Fruit fly (Drosophila melanogaster) whole organism, wandering third instar larva: ENCODE results near the gene tara.

ENCODE experiments used
- Abd-B ChIP-seq: fragments of >200 bp; optimal IDR thresholded peaks from 2 replicates; lab custom pipeline; 2017; ENCODE audit warnings: missing biosample characterization, missing genetic modification characterization
- CG9705 ChIP-seq: fragments of 200-800 bp; sonication (Bioruptor generic); optimal IDR thresholded peaks from 2 replicates; lab custom pipeline; 2018; ENCODE audit warnings: missing biosample characterization, mild to moderate bottlenecking, missing genetic modification characterization
- CrebA ChIP-seq: fragments of 200-800 bp; sonication (Bioruptor generic); optimal IDR thresholded peaks from 2 replicates; lab custom pipeline; 2016; ENCODE audit warnings: missing biosample characterization, mild to moderate bottlenecking, missing genetic modification characterization, borderline replicate concordance
- Dfd ChIP-seq: fragments of >200 bp; optimal IDR thresholded peaks from 2 replicates; lab custom pipeline; 2017; ENCODE audit warnings: missing biosample characterization, missing genetic modification characterization
- Dif ChIP-seq: fragments of 200-275, 200-300 bp; sonication (Bioruptor generic); optimal IDR thresholded peaks from 2 replicates; lab custom pipeline; 2018; ENCODE audit warnings: missing biosample characterization, missing genetic modification characterization; ENCODE audit not compliant: partially characterized antibody
- GATAd ChIP-seq: sonication (Bioruptor generic); optimal IDR thresholded peaks from 2 replicates; lab custom pipeline; 2016; ENCODE audit warnings: missing biosample characterization, missing genetic modification characterization
- HLH106 ChIP-seq: fragments of 200-800 bp; optimal IDR thresholded peaks from 3 replicates; lab custom pipeline; 2019; ENCODE audit warnings: missing biosample characterization, mild to moderate bottlenecking, missing genetic modification characterization, moderate library complexity
- Hnf4 ChIP-seq: fragments of 200-800 bp; sonication (Bioruptor generic); optimal IDR thresholded peaks from 2 replicates; lab custom pipeline; 2016; ENCODE audit warnings: missing biosample characterization, mild to moderate bottlenecking, missing genetic modification characterization
- Hr78 ChIP-seq: fragments of >200 bp; optimal IDR thresholded peaks from 2 replicates; lab custom pipeline; 2017; ENCODE audit warnings: missing biosample characterization, missing genetic modification characterization
- Hr83 ChIP-seq: fragments of 200-300 bp; sonication (Bioruptor generic); optimal IDR thresholded peaks from 2 replicates; lab custom pipeline; 2016; ENCODE audit warnings: missing biosample characterization, mild to moderate bottlenecking, missing genetic modification characterization, moderate library complexity; ENCODE audit not compliant: poor library complexity, severe bottlenecking
- Jra ChIP-seq: sonication (Bioruptor generic); optimal IDR thresholded peaks from 2 replicates; lab custom pipeline; 2016; ENCODE audit warnings: missing biosample characterization, missing genetic modification characterization
- Mio ChIP-seq: sonication (Bioruptor generic); optimal IDR thresholded peaks from 2 replicates; lab custom pipeline; 2016; ENCODE audit warnings: missing biosample characterization, missing genetic modification characterization
- Myc ChIP-seq: fragments of >200 bp; optimal IDR thresholded peaks from 2 replicates; lab custom pipeline; 2017
- N ChIP-seq: fragments of >200 bp; optimal IDR thresholded peaks from 2 replicates; lab custom pipeline; 2018; ENCODE audit warnings: missing biosample characterization, missing external identifiers, missing genetic modification characterization
- OdsH ChIP-seq: fragments of 200-800 bp; sonication (Bioruptor generic); optimal IDR thresholded peaks from 2 replicates; lab custom pipeline; 2016; ENCODE audit warnings: missing biosample characterization, mild to moderate bottlenecking, missing genetic modification characterization
- Rel ChIP-seq, 2 experiments: fragments of 200-800 bp; sonication (Bioruptor generic) in 1 of 2; optimal IDR thresholded peaks; 2 replicates in 1 of 2; 3 replicates in 1 of 2; lab custom pipeline; 2016 to 2019; ENCODE audit warnings: mild to moderate bottlenecking in 2 of 2, missing biosample characterization in 2 of 2, missing genetic modification characterization in 2 of 2, moderate library complexity in 1 of 2
- Sp1 ChIP-seq: fragments of 200-800 bp; sonication (Bioruptor generic); optimal IDR thresholded peaks from 3 replicates; lab custom pipeline; 2019; ENCODE audit warnings: missing biosample characterization, mild to moderate bottlenecking, missing genetic modification characterization, moderate library complexity
- br ChIP-seq: fragments of 200-800 bp; sonication (Bioruptor generic); optimal IDR thresholded peaks from 2 replicates; lab custom pipeline; 2016; ENCODE audit warnings: missing biosample characterization, missing genetic modification characterization
- brk ChIP-seq: fragments of 200-800 bp; sonication (Bioruptor generic); optimal IDR thresholded peaks from 2 replicates; lab custom pipeline; 2016; ENCODE audit warnings: missing biosample characterization, mild to moderate bottlenecking, missing genetic modification characterization
- dl ChIP-seq, 2 experiments: fragments of 175-275, 200-275 bp in 1 of 2; fragments of 200-275 bp in 1 of 2; sonication (Bioruptor generic); optimal IDR thresholded peaks; lab custom pipeline; 2018; ENCODE audit warnings: mild to moderate bottlenecking in 2 of 2, missing biosample characterization in 2 of 2, missing genetic modification characterization in 2 of 2, moderate library complexity in 2 of 2; ENCODE audit not compliant: partially characterized antibody in 2 of 2, insufficient read depth in 1 of 2
- dmrt93B ChIP-seq: fragments of 200-800 bp; sonication (Bioruptor generic); optimal IDR thresholded peaks from 2 replicates; lab custom pipeline; 2018; ENCODE audit warnings: missing biosample characterization, mild to moderate bottlenecking, missing genetic modification characterization
- dsf ChIP-seq: sonication (Bioruptor generic); optimal IDR thresholded peaks from 2 replicates; lab custom pipeline; 2016; ENCODE audit warnings: missing biosample characterization, missing genetic modification characterization, borderline replicate concordance
- ey ChIP-seq: fragments of 200-800 bp; sonication (Bioruptor generic); optimal IDR thresholded peaks from 2 replicates; lab custom pipeline; 2016; ENCODE audit warnings: missing biosample characterization, missing genetic modification characterization
- foxo ChIP-seq, 2 experiments: fragments of 200-800 bp; sonication (Bioruptor generic); optimal IDR thresholded peaks; 2 replicates in 1 of 2; 3 replicates in 1 of 2; lab custom pipeline; 2016 to 2017; ENCODE audit warnings: missing biosample characterization in 2 of 2, missing genetic modification characterization in 2 of 2
- fru ChIP-seq: fragments of 200-800 bp; sonication (Bioruptor generic); optimal IDR thresholded peaks from 3 replicates; lab custom pipeline; 2016; ENCODE audit warnings: missing biosample characterization, mild to moderate bottlenecking, missing genetic modification characterization
- h ChIP-seq: fragments of 200-800 bp; sonication (Bioruptor generic); optimal IDR thresholded peaks from 3 replicates; lab custom pipeline; 2016; ENCODE audit warnings: missing biosample characterization, mild to moderate bottlenecking, missing genetic modification characterization
- jim ChIP-seq: fragments of 175-275, 200-325 bp; sonication (Bioruptor generic); optimal IDR thresholded peaks from 2 replicates; lab custom pipeline; 2016; ENCODE audit warnings: missing biosample characterization, mild to moderate bottlenecking, missing genetic modification characterization
- pan ChIP-seq: fragments of >200 bp; optimal IDR thresholded peaks from 2 replicates; lab custom pipeline; 2017
- psq ChIP-seq: fragments of 200-800 bp; sonication (Bioruptor generic); optimal IDR thresholded peaks from 3 replicates; lab custom pipeline; 2017; ENCODE audit warnings: missing biosample characterization, mild to moderate bottlenecking, missing genetic modification characterization, moderate library complexity
- sage ChIP-seq: fragments of 200-800 bp; sonication (Bioruptor generic); optimal IDR thresholded peaks from 2 replicates; lab custom pipeline; 2016; ENCODE audit warnings: missing biosample characterization, mild to moderate bottlenecking, missing genetic modification characterization
- sv ChIP-seq: fragments of 200-800 bp; sonication (Bioruptor generic); optimal IDR thresholded peaks from 3 replicates; lab custom pipeline; 2016; ENCODE audit warnings: missing biosample characterization, missing genetic modification characterization
- tai ChIP-seq: sonication (Bioruptor generic); optimal IDR thresholded peaks from 2 replicates; lab custom pipeline; 2016; ENCODE audit warnings: missing biosample characterization, missing genetic modification characterization
- usp ChIP-seq: fragments of >200 bp; optimal IDR thresholded peaks from 2 replicates; lab custom pipeline; 2017; ENCODE audit warnings: missing biosample characterization, missing genetic modification characterization
- woc ChIP-seq: sonication (Bioruptor generic); optimal IDR thresholded peaks from 2 replicates; lab custom pipeline; 2016; ENCODE audit warnings: missing biosample characterization, mild to moderate bottlenecking, missing genetic modification characterization

Gene tara

dm6 chr3R:16238016-16238710 is 12.7 kb downstream of the tara start:
- TF ChIP-seq Hr78 (GFP tag; lab: Kevin White, UChicago) = no peak
- no peak for TF ChIP-seq Rel (GFP tag; optimal IDR thresholded peaks at IDR 0.05; lab: Kevin White, UChicago)
- TF ChIP-seq Rel (tag; optimal IDR thresholded peaks at IDR 0.05; lab: Kevin White, UChicago) = peak; percentile 34
- TF ChIP-seq tai (GFP tag; lab: Kevin White, UChicago) = peak; percentile 49
- peak; percentile 12 for TF ChIP-seq fru (GFP tag; lab: Kevin White, UChicago)
- TF ChIP-seq ey (GFP tag; lab: Kevin White, UChicago) = peak; percentile 40
- TF ChIP-seq h (GFP tag; lab: Kevin White, UChicago) = peak; percentile 7
- no peak for TF ChIP-seq GATAd (GFP tag; lab: Kevin White, UChicago)
- TF ChIP-seq foxo (GFP tag; optimal IDR thresholded peaks at IDR 0.05; lab: Kevin White, UChicago) = peak in 1 of 2 experiments; percentile 12
- TF ChIP-seq jim (GFP tag; lab: Kevin White, UChicago) = no peak
- peak; percentile 18 for TF ChIP-seq Hnf4 (GFP tag; lab: Kevin White, UChicago)

- TF ChIP-seq Sp1 (GFP tag; lab: Kevin White, UChicago) (no peak), usp (GFP tag; lab: Kevin White, UChicago) (no peak), dmrt93B (GFP tag; lab: Kevin White, UChicago) (no peak), sv (GFP tag; lab: Kevin White, UChicago) (no peak), Dif (GFP tag; lab: Kevin White, UChicago) (peak; percentile 5), br (GFP tag; lab: Kevin White, UChicago) (no peak), OdsH (GFP tag; lab: Kevin White, UChicago) (no peak)
These were observed 13.9 kb downstream of the tara start for dm6 chr3R:16239304-16239703.

dm6 chr3R:16240478-16241101 is 15.1 kb downstream of the tara start:
- TF ChIP-seq sv (GFP tag; lab: Kevin White, UChicago) (no peak), Hnf4 (GFP tag; lab: Kevin White, UChicago) (peak; percentile 57), Dif (GFP tag; lab: Kevin White, UChicago) (peak; percentile 67), fru (GFP tag; lab: Kevin White, UChicago) (peak; percentile 37), ey (GFP tag; lab: Kevin White, UChicago) (peak; percentile 53), dmrt93B (GFP tag; lab: Kevin White, UChicago) (peak; percentile 3), Rel (GFP tag; optimal IDR thresholded peaks at IDR 0.05; lab: Kevin White, UChicago) (no peak), Rel (tag; optimal IDR thresholded peaks at IDR 0.05; lab: Kevin White, UChicago) (peak; percentile 80), dl (GFP tag; optimal IDR thresholded peaks at IDR 0.05; lab: Kevin White, UChicago; ENCODE audit: insufficient read depth in 1 of 2, partially characterized antibody in 2 of 2) (peak in 1 of 2 experiments; percentile 69), Sp1 (GFP tag; lab: Kevin White, UChicago) (no peak), Hr83 (GFP tag; lab: Kevin White, UChicago) (no peak), psq (no peak), Mio (no peak)

- TF ChIP-seq psq (peak; percentile 96), foxo (GFP tag; optimal IDR thresholded peaks at IDR 0.05; lab: Kevin White, UChicago) (peak; percentile 35 to 64), CG9705 (GFP tag; lab: Kevin White, UChicago) (peak; percentile 35), Myc (lab: Kevin White, UChicago) (no peak), Hr83 (GFP tag; lab: Kevin White, UChicago) (peak; percentile 93), Mio (no peak), tai (GFP tag; lab: Kevin White, UChicago) (peak; percentile 66), pan (lab: Kevin White, UChicago) (no peak), jim (GFP tag; lab: Kevin White, UChicago) (peak; percentile 76), sage (GFP tag; lab: Kevin White, UChicago) (peak; percentile 28), OdsH (GFP tag; lab: Kevin White, UChicago) (peak; percentile 20), Sp1 (GFP tag; lab: Kevin White, UChicago) (peak; percentile 29), fru (GFP tag; lab: Kevin White, UChicago) (peak; percentile 24), dsf (GFP tag; lab: Kevin White, UChicago) (no peak), Dif (GFP tag; lab: Kevin White, UChicago) (peak; percentile 86), Jra (peak; percentile 76), Abd-B (no peak), HLH106 (peak; percentile 71), Hr78 (GFP tag; lab: Kevin White, UChicago) (no peak), CrebA (GFP tag; lab: Kevin White, UChicago) (peak; percentile 90), Hnf4 (GFP tag; lab: Kevin White, UChicago) (peak; percentile 59), woc (GFP tag; lab: Kevin White, UChicago) (peak; percentile 24), dmrt93B (GFP tag; lab: Kevin White, UChicago) (peak; percentile 50), br (GFP tag; lab: Kevin White, UChicago) (peak; percentile 61), dl (GFP tag; optimal IDR thresholded peaks at IDR 0.05; lab: Kevin White, UChicago; ENCODE audit: insufficient read depth in 1 of 2, partially characterized antibody in 2 of 2) (peak; percentile 33 to 53), Rel (GFP tag; optimal IDR thresholded peaks at IDR 0.05; lab: Kevin White, UChicago) (no peak), Rel (tag; optimal IDR thresholded peaks at IDR 0.05; lab: Kevin White, UChicago) (peak; percentile 93), N (GFP tag; lab: Kevin White, UChicago) (no peak), Dfd (GFP tag; lab: Kevin White, UChicago) (peak; percentile 13), brk (GFP tag; lab: Kevin White, UChicago) (peak; percentile 60), h (GFP tag; lab: Kevin White, UChicago) (peak; percentile 58)
These were observed 15.8 kb downstream of the tara start for dm6 chr3R:16241102-16241779.
